Worm (Caenorhabditis elegans) whole organism, L2 larva: ENCODE data around the gene fbxb-59.

Experiments
- aly-2 ChIP-seq: fragments of 150-350 bp; optimal IDR thresholded peaks from 2 replicates; lab custom pipeline; 2014; ENCODE audit warnings: missing biosample characterization, missing genetic modification characterization
- ceh-16 ChIP-seq: fragments of 150-350 bp; optimal IDR thresholded peaks from 2 replicates; lab custom pipeline; 2014; ENCODE audit warnings: missing biosample characterization, missing genetic modification characterization
- egl-27 ChIP-seq: sonication (generic microtip); optimal IDR thresholded peaks from 3 replicates; lab custom pipeline; 2017; ENCODE audit warnings: missing biosample characterization, missing genetic modification reagents, missing genetic modification characterization
- lsy-2 ChIP-seq, 2 experiments: fragments of 150-350 bp in 1 of 2; sonication (generic microtip) in 1 of 2; optimal IDR thresholded peaks; 2 replicates each; lab custom pipeline; 2014 to 2017; ENCODE audit warnings: missing biosample characterization in 2 of 2, missing genetic modification characterization in 2 of 2
- mdl-1 ChIP-seq, 2 experiments: fragments of 150-350 bp in 1 of 2; sonication (generic microtip) in 1 of 2; optimal IDR thresholded peaks; 2 replicates each; lab custom pipeline; 2017; ENCODE audit warnings: missing biosample characterization in 2 of 2, missing genetic modification characterization in 2 of 2
- unc-62 ChIP-seq: fragments of 150-350 bp; optimal IDR thresholded peaks from 2 replicates; lab custom pipeline; 2014; ENCODE audit warnings: missing biosample characterization, missing genetic modification reagents, missing genetic modification characterization
- ztf-11 ChIP-seq: sonication (generic microtip); optimal IDR thresholded peaks from 2 replicates; lab custom pipeline; 2017; ENCODE audit warnings: missing biosample characterization, missing genetic modification characterization

ce11 chrV:20234439-20234838, 28.5 kb upstream of the fbxb-59 start:
- TF ChIP-seq aly-2: no peak
- TF ChIP-seq unc-62 (GFP tag; lab: Kevin White, UChicago): no peak
- TF ChIP-seq egl-27 (tag; lab: Kevin White, UChicago): no peak
- no peak for TF ChIP-seq ceh-16
- TF ChIP-seq mdl-1 (tag; optimal IDR thresholded peaks at IDR 0.05; lab: Kevin White, UChicago): no peak
- TF ChIP-seq lsy-2 (tag; optimal IDR thresholded peaks at IDR 0.05; lab: Kevin White, UChicago): no peak
- no peak for TF ChIP-seq ztf-11 (tag; lab: Kevin White, UChicago)
